Worm (Caenorhabditis elegans) whole organism, L4 larva: ENCODE results near the gene blos-8.

Experiments used
- F37D6.2 ChIP-seq: sonication (generic microtip); optimal IDR thresholded peaks from 2 replicates; lab custom pipeline; 2016; ENCODE audit warnings: mild to moderate bottlenecking, missing genetic modification characterization, missing compliant biosample characterization
- F44E2.7 ChIP-seq: fragments of 200-800 bp; sonication (Bioruptor generic); IDR thresholded peaks from 2 replicates; pipeline ENCODE4 v2.1.2; 2022; ENCODE audit warnings: missing genetic modification characterization, missing compliant biosample characterization
- F49E8.2 ChIP-seq: sonication (generic microtip); optimal IDR thresholded peaks from 2 replicates; lab custom pipeline; 2016; ENCODE audit warnings: missing compliant biosample characterization, mild to moderate bottlenecking, missing genetic modification characterization, borderline replicate concordance
- aha-1 ChIP-seq: fragments of 150-350 bp; peaks from one replicate; lab custom pipeline; 2014; ENCODE audit warnings: missing biosample characterization, missing genetic modification characterization
- ama-1 ChIP-seq: fragments of 150-350 bp; optimal IDR thresholded peaks from 2 replicates; lab custom pipeline; 2014; ENCODE audit warnings: inconsistent platforms, mixed read lengths
- ceh-28 ChIP-seq: fragments of 150-350 bp; optimal IDR thresholded peaks from 2 replicates; lab custom pipeline; 2014; ENCODE audit warnings: missing biosample characterization, missing genetic modification reagents, missing genetic modification characterization
- ceh-44 ChIP-seq: fragments of 200-800 bp; sonication (Bioruptor generic); IDR thresholded peaks from 2 replicates; pipeline ENCODE4 v1.3.6; 2022; ENCODE audit warnings: missing genetic modification reagents, missing genetic modification characterization, missing compliant biosample characterization
- ctbp-1 ChIP-seq: fragments of 200-800 bp; sonication (Bioruptor generic); IDR thresholded peaks from 2 replicates; pipeline ENCODE4 v1.3.6; 2022; ENCODE audit warnings: missing genetic modification reagents, missing genetic modification characterization, missing compliant biosample characterization
- daf-8 ChIP-seq: fragments of 200-800 bp; sonication (Bioruptor generic); IDR thresholded peaks from 2 replicates; pipeline ENCODE4 v1.3.6; 2022; ENCODE audit warnings: missing genetic modification characterization, missing compliant biosample characterization
- dmd-6 ChIP-seq: fragments of 200-800 bp; sonication (Bioruptor generic); IDR thresholded peaks from 2 replicates; pipeline ENCODE4 v1.3.6; 2022; ENCODE audit warnings: missing genetic modification reagents, missing genetic modification characterization, missing compliant biosample characterization
- duxl-1 ChIP-seq: sonication (generic microtip); optimal IDR thresholded peaks from 2 replicates; lab custom pipeline; 2016; ENCODE audit warnings: mild to moderate bottlenecking, missing genetic modification characterization, moderate library complexity, missing compliant biosample characterization; ENCODE audit not compliant: poor library complexity
- fos-1 ChIP-seq: fragments of 150-350 bp; optimal IDR thresholded peaks from 2 replicates; lab custom pipeline; 2014; ENCODE audit warnings: missing biosample characterization, missing genetic modification characterization
- hlh-11 ChIP-seq: fragments of 200-800 bp; sonication (Bioruptor generic); optimal IDR thresholded peaks from 2 replicates; lab custom pipeline; 2018; ENCODE audit warnings: mild to moderate bottlenecking, missing genetic modification characterization, missing compliant biosample characterization
- hmg-1.1 ChIP-seq: fragments of 200-800 bp; sonication (Bioruptor generic); IDR thresholded peaks from 2 replicates; pipeline ENCODE4 v1.3.6; 2022; ENCODE audit warnings: missing genetic modification reagents, missing genetic modification characterization, missing compliant biosample characterization
- lin-13 ChIP-seq: fragments of 150-350 bp; optimal IDR thresholded peaks from 2 replicates; lab custom pipeline; 2014; ENCODE audit warnings: missing biosample characterization, missing genetic modification reagents, missing genetic modification characterization
- lin-38 ChIP-seq: fragments of 200-800 bp; sonication (Bioruptor generic); IDR thresholded peaks from 2 replicates; pipeline ENCODE4 v1.3.6; 2022; ENCODE audit warnings: missing genetic modification reagents, missing genetic modification characterization, missing compliant biosample characterization
- madf-5 ChIP-seq, 2 experiments: fragments of 200-800 bp; sonication (Bioruptor generic); IDR thresholded peaks; 2 replicates each; pipeline ENCODE4 v1.3.6; 2022; ENCODE audit warnings: missing compliant biosample characterization in 2 of 2, missing genetic modification characterization in 2 of 2
- mdl-1 ChIP-seq, 2 experiments: fragments of 150-350 bp in 1 of 2; sonication (generic microtip) in 1 of 2; optimal IDR thresholded peaks; 2 replicates each; lab custom pipeline; 2014 to 2017; ENCODE audit warnings: missing biosample characterization in 2 of 2, missing genetic modification characterization in 2 of 2
- mep-1 ChIP-seq: fragments of 150-350 bp; sonication (generic microtip); optimal IDR thresholded peaks from 3 replicates; lab custom pipeline; 2014; ENCODE audit warnings: missing biosample characterization, missing genetic modification characterization
- mes-2 ChIP-seq: sonication (generic microtip); optimal IDR thresholded peaks from 2 replicates; lab custom pipeline; 2016; ENCODE audit warnings: missing genotype, mild to moderate bottlenecking, missing genetic modification characterization, missing compliant biosample characterization; ENCODE audit not compliant: poor library complexity, severe bottlenecking
- mxl-2 ChIP-seq: fragments of 200-800 bp; sonication (Bioruptor generic); conservative IDR thresholded peaks from 2 replicates; pipeline ENCODE4 v1.3.6; 2022; ENCODE audit warnings: missing genetic modification reagents, missing genetic modification characterization, missing compliant biosample characterization
- mxl-3 ChIP-seq: fragments of 200-800 bp; sonication (Bioruptor generic); optimal IDR thresholded peaks from 2 replicates; lab custom pipeline; 2018; ENCODE audit warnings: mild to moderate bottlenecking, missing genetic modification characterization, missing compliant biosample characterization
- nhr-10 ChIP-seq: fragments of 150-350 bp; optimal IDR thresholded peaks from 2 replicates; lab custom pipeline; 2014; ENCODE audit warnings: missing biosample characterization, missing genetic modification characterization
- nhr-102 ChIP-seq: sonication (generic microtip); optimal IDR thresholded peaks from 2 replicates; lab custom pipeline; 2016; ENCODE audit warnings: mild to moderate bottlenecking, missing genetic modification characterization, moderate library complexity, missing compliant biosample characterization
- nhr-237 ChIP-seq: sonication (generic microtip); optimal IDR thresholded peaks from 2 replicates; lab custom pipeline; 2017; ENCODE audit warnings: missing biosample characterization, missing genetic modification characterization
- nhr-28 ChIP-seq: fragments of 150-350 bp; optimal IDR thresholded peaks from 2 replicates; lab custom pipeline; 2014; ENCODE audit warnings: missing biosample characterization, missing genetic modification characterization
- nhr-41 ChIP-seq: fragments of 200-800 bp; sonication (Bioruptor generic); IDR thresholded peaks from 2 replicates; pipeline ENCODE4 v1.3.6; 2022; ENCODE audit warnings: missing genetic modification reagents, missing genetic modification characterization, missing compliant biosample characterization
- pha-4 ChIP-seq, 2 experiments: fragments of 150-350 bp in 1 of 2; fragments of 200-800 bp in 1 of 2; sonication (Bioruptor generic) in 1 of 2; IDR thresholded peaks in 1 of 2; optimal IDR thresholded peaks in 1 of 2; 2 replicates each; pipeline versions ENCODE4 v1.3.6 to Lab custom; 2014 to 2022; ENCODE audit warnings: missing genetic modification characterization in 2 of 2, missing genetic modification reagents in 2 of 2, missing biosample characterization in 1 of 2, missing compliant biosample characterization in 1 of 2
- saeg-2 ChIP-seq: fragments of 200-800 bp; sonication (Bioruptor generic); IDR thresholded peaks from 2 replicates; pipeline ENCODE4 v1.3.6; 2022; ENCODE audit warnings: missing genetic modification reagents, missing genetic modification characterization, missing compliant biosample characterization
- sdz-12 ChIP-seq: fragments of 200-800 bp; sonication (Bioruptor generic); optimal IDR thresholded peaks from 2 replicates; lab custom pipeline; 2018; ENCODE audit warnings: mild to moderate bottlenecking, missing genetic modification characterization, missing compliant biosample characterization
- skn-1 ChIP-seq: fragments of 150-350 bp; optimal IDR thresholded peaks from 2 replicates; lab custom pipeline; 2014; ENCODE audit warnings: missing biosample characterization, missing genetic modification characterization
- tra-1 ChIP-seq: fragments of 200-800 bp; sonication (Bioruptor generic); IDR thresholded peaks from 2 replicates; pipeline ENCODE4 v1.3.6; 2022; ENCODE audit warnings: missing genetic modification reagents, missing genetic modification characterization, missing compliant biosample characterization
- unc-130 ChIP-seq: sonication (generic microtip); optimal IDR thresholded peaks from 2 replicates; lab custom pipeline; 2016; ENCODE audit warnings: missing genetic modification reagents, missing genetic modification characterization, missing compliant biosample characterization
- unc-62 ChIP-seq, 3 experiments: fragments of 150-350 bp in 1 of 3; sonication (generic microtip); optimal IDR thresholded peaks in 2 of 3; peaks in 1 of 3; 1 replicate in 1 of 3; 2 replicates in 2 of 3; lab custom pipeline; 2014 to 2017; ENCODE audit warnings: missing biosample characterization in 3 of 3, missing genetic modification characterization in 3 of 3, missing genetic modification reagents in 3 of 3, missing genotype in 1 of 3
- vab-7 ChIP-seq: fragments of 200-800 bp; sonication (Bioruptor generic); IDR thresholded peaks from 2 replicates; pipeline ENCODE4 v1.3.6; 2022; ENCODE audit warnings: missing genetic modification reagents, missing genetic modification characterization, missing compliant biosample characterization
- zfp-2 ChIP-seq: sonication (generic microtip); optimal IDR thresholded peaks from 2 replicates; lab custom pipeline; 2016; ENCODE audit warnings: mild to moderate bottlenecking, missing genetic modification characterization, missing compliant biosample characterization
- zip-2 ChIP-seq: fragments of 150-350 bp; optimal IDR thresholded peaks from 2 replicates; lab custom pipeline; 2014; ENCODE audit warnings: missing biosample characterization, missing genetic modification characterization

blos-8 gene

DNA sequence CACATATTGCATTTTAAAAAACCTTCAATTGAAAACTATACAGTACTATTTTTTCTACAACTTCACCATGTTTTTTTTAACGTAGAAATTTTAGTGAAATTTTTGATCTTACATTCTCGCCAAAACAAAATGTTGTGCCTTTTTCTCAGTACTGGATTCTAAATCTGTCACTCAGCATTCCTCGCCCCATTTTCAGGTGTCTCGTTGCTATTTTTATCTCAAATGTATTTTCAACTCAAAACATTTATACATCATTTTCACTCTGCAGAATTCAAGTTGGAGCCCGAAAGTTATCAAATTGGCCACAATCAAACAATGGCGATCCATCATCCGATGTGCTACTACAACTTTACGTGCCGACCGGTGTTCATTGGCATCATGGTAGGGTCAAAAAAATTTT, 35.0 kb upstream of the blos-8 start, which contains the start of gene sprr-1:
Gene sprr-1, plus strand, starts transcription at position 269 of the 400 bp plus-strand sequence.
- no peak for TF ChIP-seq sdz-12 (GFP tag; lab: Kevin White, UChicago)
- TF ChIP-seq unc-62 (GFP tag; optimal IDR thresholded peaks at IDR 0.05 in 1 of 2; lab: Kevin White, UChicago), result peak in 1 of 2 experiments; percentile 95
- no peak for TF ChIP-seq unc-62 (tag; optimal IDR thresholded peaks at IDR 0.05; lab: Kevin White, UChicago)
- no peak for TF ChIP-seq mep-1 (tag; lab: Kevin White, UChicago)
- TF ChIP-seq fos-1 (tag; lab: Kevin White, UChicago), result no peak
- TF ChIP-seq mes-2 (tag; lab: Kevin White, UChicago), result no peak

DNA sequence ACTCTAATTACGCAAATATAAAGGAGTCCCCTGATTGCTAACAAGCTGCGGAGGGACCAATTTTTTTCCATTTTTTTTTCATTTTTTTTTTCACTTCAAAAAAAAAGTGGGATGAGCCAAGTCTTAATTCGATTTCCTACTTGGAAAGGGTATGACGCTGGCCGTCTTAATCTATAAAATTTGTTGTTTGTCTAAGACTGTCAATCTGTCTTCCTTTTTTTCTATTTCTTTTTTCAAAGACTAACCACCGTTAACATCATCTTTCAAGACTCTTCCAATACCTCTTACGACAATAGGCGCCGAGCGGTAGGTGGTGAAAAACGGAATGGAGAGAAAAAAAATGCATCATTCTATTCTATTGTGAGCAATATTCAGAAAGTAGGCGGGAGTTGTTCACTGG, 34.1 kb upstream of the blos-8 start:
- no peak for TF ChIP-seq nhr-237 (tag; lab: Kevin White, UChicago)
- TF ChIP-seq ceh-28 (tag; lab: Kevin White, UChicago), result no peak
- TF ChIP-seq aha-1 (tag; lab: Kevin White, UChicago), result peak; percentile 96
- TF ChIP-seq unc-62 (GFP tag; optimal IDR thresholded peaks at IDR 0.05 in 1 of 2; lab: Kevin White, UChicago), result no peak
- no peak for TF ChIP-seq unc-62 (tag; optimal IDR thresholded peaks at IDR 0.05; lab: Kevin White, UChicago)

DNA sequence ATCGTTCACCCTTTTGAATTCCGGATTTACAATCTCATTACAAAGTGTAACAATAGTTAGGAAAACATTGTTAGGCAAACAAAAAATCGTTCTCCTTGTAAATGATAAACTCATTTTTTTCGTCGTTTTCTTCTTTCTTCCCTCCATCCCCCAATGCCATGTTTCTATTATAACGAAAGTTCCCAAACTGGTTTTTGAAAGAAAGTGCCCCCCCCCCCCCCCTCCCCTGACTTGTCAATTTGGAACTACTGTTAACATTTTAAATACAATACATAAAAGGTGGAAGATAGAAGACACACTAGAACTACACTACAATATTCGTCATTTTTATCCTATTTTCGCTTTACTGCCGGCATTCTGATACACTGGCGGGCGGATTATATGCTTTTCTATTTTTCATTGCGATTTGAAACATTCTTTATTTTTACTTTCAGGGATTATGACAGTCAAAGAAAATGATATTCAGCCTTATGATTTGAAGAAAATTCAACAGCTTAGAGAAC, 15.3 kb upstream of the blos-8 start, which contains the start of gene R03A10.5:
Gene R03A10.5, plus strand, starts transcription at position 431 of the 503 bp plus-strand sequence.
- no peak for TF ChIP-seq daf-8 (GFP tag; lab: Robert Waterston, UW)
- TF ChIP-seq unc-130 (GFP tag; lab: Kevin White, UChicago), result no peak
- no peak for TF ChIP-seq mxl-2 (GFP tag; lab: Robert Waterston, UW)
- no peak for TF ChIP-seq vab-7 (GFP tag; lab: Robert Waterston, UW)
- peak; percentile 96 for TF ChIP-seq nhr-28

DNA sequence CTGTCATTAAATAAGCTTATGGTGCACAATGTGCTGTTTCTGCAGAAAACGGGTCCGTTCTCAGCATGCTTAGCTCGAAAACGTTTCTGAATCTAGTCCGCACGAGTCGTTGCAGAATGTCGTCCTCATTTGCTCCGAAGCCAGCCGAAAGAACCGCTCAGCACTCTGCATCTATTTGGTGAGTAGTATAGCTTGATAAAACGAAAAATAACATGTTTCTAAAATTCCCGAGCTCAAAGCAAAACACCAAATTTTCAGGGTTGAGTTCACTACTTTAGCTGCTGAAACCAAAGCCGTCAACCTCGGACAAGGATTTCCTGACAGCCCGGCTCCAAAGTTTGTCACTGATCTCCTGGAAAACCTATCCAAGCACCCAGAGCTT, 10.7 kb upstream of the blos-8 start, which contains the start of gene nkat-3:
Gene nkat-3, plus strand, starts transcription at position 46 of the 382 bp plus-strand sequence.
- TF ChIP-seq aha-1 (tag; lab: Kevin White, UChicago) (peak; percentile 90), zip-2 (tag; lab: Kevin White, UChicago) (no peak), ama-1 (lab: Kevin White, UChicago) (no peak), duxl-1 (tag; lab: Kevin White, UChicago) (no peak), F49E8.2 (tag; lab: Kevin White, UChicago) (no peak), F37D6.2 (tag; lab: Kevin White, UChicago) (no peak), mxl-3 (GFP tag; lab: Kevin White, UChicago) (no peak)

DNA sequence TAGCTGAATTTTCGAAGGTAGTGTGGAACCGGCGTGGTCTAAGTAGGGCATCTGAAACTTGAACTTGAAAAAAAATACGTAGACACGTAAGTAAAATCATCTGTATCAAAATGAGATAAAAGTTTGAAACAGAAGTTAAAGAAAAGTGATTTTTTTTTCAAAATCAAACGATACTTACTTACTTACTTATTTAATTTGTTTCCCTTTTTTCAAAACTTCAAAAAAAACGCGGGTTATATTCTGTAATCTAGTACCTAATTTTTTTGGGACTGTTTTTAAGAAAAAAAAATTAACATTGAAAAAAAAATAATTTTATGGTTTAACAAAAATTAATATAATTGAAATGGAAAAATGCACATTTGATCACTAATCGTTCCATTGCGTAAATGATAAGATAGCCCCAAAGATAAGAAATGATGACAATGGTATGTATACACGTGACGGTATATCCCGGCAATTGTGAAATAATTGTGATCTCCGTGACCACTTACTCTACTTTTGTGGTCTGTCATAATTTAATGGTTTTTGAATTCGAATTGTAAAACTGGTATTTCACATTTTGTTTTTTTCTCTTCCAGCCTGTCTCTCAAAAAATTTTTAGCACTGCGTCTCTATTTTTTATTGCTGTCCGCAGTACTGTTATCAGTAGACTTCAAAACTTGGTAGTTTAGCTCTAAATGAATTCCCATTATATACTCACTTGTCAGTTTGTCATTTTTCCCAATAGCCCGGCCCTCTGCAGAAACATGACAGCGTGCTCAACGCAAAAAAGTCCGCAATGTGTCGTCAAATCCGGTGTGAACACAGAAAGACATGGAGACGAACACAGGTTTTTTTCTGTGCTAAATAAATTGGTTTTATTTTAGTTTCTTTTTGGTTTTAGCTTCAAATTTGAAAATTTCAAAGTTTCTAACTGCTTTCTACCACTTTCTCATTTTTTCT, 10.0 kb upstream of the blos-8 start, which contains the start of gene mocs-1:
Gene mocs-1, minus strand, starts transcription at position 51 of the 942 bp plus-strand sequence.
- TF ChIP-seq F44E2.7 (no peak), aha-1 (tag; lab: Kevin White, UChicago) (no peak), lin-38 (GFP tag; lab: Robert Waterston, UW) (no peak), hlh-11 (peak; percentile 50), madf-5 (GFP tag; IDR thresholded peaks at IDR 0.05; lab: Robert Waterston, UW) (no peak), unc-130 (GFP tag; lab: Kevin White, UChicago) (no peak), nhr-102 (tag; lab: Kevin White, UChicago) (peak; percentile 65), pha-4 (GFP tag; IDR thresholded peaks at IDR 0.05; lab: Robert Waterston, UW) (no peak), pha-4 (tag; optimal IDR thresholded peaks at IDR 0.05; lab: Kevin White, UChicago) (no peak), zfp-2 (tag; lab: Kevin White, UChicago) (no peak), saeg-2 (GFP tag; lab: Robert Waterston, UW) (no peak), tra-1 (GFP tag; lab: Robert Waterston, UW) (no peak), dmd-6 (peak; percentile 54), nhr-28 (peak; percentile 57), ctbp-1 (GFP tag; lab: Robert Waterston, UW) (no peak), nhr-41 (GFP tag; lab: Robert Waterston, UW) (no peak), ceh-44 (no peak), sdz-12 (GFP tag; lab: Kevin White, UChicago) (no peak), fos-1 (tag; lab: Kevin White, UChicago) (no peak), mes-2 (tag; lab: Kevin White, UChicago) (no peak), ama-1 (lab: Kevin White, UChicago) (no peak), nhr-10 (tag; lab: Kevin White, UChicago) (no peak), lin-13 (no peak), F49E8.2 (tag; lab: Kevin White, UChicago) (no peak), mdl-1 (tag; optimal IDR thresholded peaks at IDR 0.05; lab: Kevin White, UChicago) (peak in 1 of 2 experiments; percentile 60), skn-1 (tag; lab: Kevin White, UChicago) (no peak), hmg-1.1 (0 out of 2 replicates have a peak, but pooled peaks have one; percentile 6)
